Worm (Caenorhabditis elegans): ENCODE measurements around the gene scc-2.

ce11 chrII:257519-257918, 5.9 kb downstream of the scc-2 start, which contains the start of gene cat-2:
- TF ChIP-seq flt-1 (GFP tag; IDR thresholded peaks at IDR 0.05) (no peak), ama-1 (optimal IDR thresholded peaks at IDR 0.05) (no peak), tra-4 (tag; optimal IDR thresholded peaks at IDR 0.05) (no peak), hmg-4 (GFP tag; optimal IDR thresholded peaks at IDR 0.05) (no peak), pes-1 (GFP tag; IDR thresholded peaks at IDR 0.05) (no peak), hnd-1 (tag; optimal IDR thresholded peaks at IDR 0.05) (no peak), ceh-36 (tag; optimal IDR thresholded peaks at IDR 0.05) (no peak), tbx-11 (GFP tag; IDR thresholded peaks at IDR 0.05) (no peak)

All from whole organism, early embryonic.